Worm (Caenorhabditis elegans): Measurements from ENCODE around the gene swt-4.

swt-4 gene

ce11 chrIII:10604325-10604724 is 24.6 kb downstream of the swt-4 start:
- peak; percentile 10 for TF ChIP-seq hlh-30 (tag; optimal IDR thresholded peaks at IDR 0.05; ENCODE audit: insufficient read depth)
- TF ChIP-seq che-1 (tag; optimal IDR thresholded peaks at IDR 0.05): no peak

- TF ChIP-seq sox-2 (GFP tag; IDR thresholded peaks at IDR 0.05) (no peak), pqm-1 (tag; optimal IDR thresholded peaks at IDR 0.05) (no peak), lin-11 (tag; optimal IDR thresholded peaks at IDR 0.05) (no peak), nhr-11 (tag; optimal IDR thresholded peaks at IDR 0.05) (no peak), che-1 (tag; optimal IDR thresholded peaks at IDR 0.05) (no peak)
These were observed 25.7 kb downstream of the swt-4 start, which contains the start of gene Y39A1A.2 for ce11 chrIII:10603248-10603647. Gene Y39A1A.2, minus strand, starts transcription at chrIII:10603566.

DNA sequence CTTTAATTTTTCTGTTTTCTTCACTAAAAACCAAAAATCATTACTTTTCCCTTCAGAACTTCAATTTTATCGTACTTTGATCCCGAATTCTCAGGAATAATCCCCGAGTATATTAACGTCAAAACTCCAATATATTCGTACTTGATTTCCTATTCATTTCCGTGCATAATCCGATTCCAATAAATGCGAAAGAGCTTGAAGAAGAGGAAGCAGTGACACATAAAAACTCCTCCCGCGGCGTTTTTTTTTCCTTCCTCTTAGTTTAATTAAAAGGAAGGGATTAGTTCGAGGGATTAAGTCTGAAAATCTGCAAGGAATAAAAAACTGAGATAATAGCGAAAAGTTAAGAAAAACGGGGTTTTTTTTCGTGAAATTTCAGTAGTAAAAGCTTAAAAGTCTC is 28.0 kb downstream of the swt-4 start:
- TF ChIP-seq lim-6 (tag; optimal IDR thresholded peaks at IDR 0.05) (no peak), fkh-10 (GFP tag; optimal IDR thresholded peaks at IDR 0.05) (no peak), pag-3 (tag; optimal IDR thresholded peaks at IDR 0.05; ENCODE audit: borderline replicate concordance) (no peak), madf-2 (tag; optimal IDR thresholded peaks at IDR 0.05) (no peak), ceh-14 (tag; optimal IDR thresholded peaks at IDR 0.05) (no peak), ref-2 (tag; optimal IDR thresholded peaks at IDR 0.05) (no peak), dve-1 (tag; optimal IDR thresholded peaks at IDR 0.05) (no peak)

- TF ChIP-seq unc-42 (tag; optimal IDR thresholded peaks at IDR 0.05): no peak
- TF ChIP-seq sox-4 (tag; optimal IDR thresholded peaks at IDR 0.05): no peak
- no peak for TF ChIP-seq odd-2 (tag; optimal IDR thresholded peaks at IDR 0.05)
- TF ChIP-seq ceh-18 (tag; optimal IDR thresholded peaks at IDR 0.05): no peak
- TF ChIP-seq F13H6.1 (tag; optimal IDR thresholded peaks at IDR 0.05): no peak
These were observed 28.8 kb downstream of the swt-4 start, which contains the start of gene epg-6 for ce11 chrIII:10600138-10600626. Gene epg-6, minus strand, starts transcription at chrIII:10600188.

DNA sequence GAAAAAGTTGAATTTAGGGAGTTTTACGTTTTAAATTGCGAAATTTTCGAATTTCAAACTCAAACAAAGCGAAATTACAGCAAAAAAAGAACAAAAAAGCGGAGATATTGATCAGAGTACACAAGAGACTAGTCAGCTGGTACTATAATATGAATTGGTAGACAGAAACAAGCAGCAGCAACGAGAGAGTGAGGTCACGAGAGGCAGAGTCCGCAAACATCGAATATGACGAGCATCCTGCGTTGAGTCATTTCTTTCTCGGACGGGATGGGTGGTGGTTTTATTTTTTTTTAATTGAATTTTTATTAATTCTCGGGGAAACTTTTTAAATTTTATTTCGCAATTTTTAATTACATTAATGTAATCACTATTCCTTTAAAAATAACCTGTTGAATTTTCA is 29.2 kb downstream of the swt-4 start:
- peak; percentile 98 for TF ChIP-seq hlh-30 (tag; optimal IDR thresholded peaks at IDR 0.05; ENCODE audit: insufficient read depth)
- no peak for TF ChIP-seq ztf-16 (tag; optimal IDR thresholded peaks at IDR 0.05)
- TF ChIP-seq pat-9 (tag; optimal IDR thresholded peaks at IDR 0.05): no peak
- peak; percentile 11 for TF ChIP-seq nfya-1 (tag; optimal IDR thresholded peaks at IDR 0.05)
- no peak for TF ChIP-seq ceh-45 (GFP tag; IDR thresholded peaks at IDR 0.05)
- TF ChIP-seq ceh-18 (tag; optimal IDR thresholded peaks at IDR 0.05): peak; percentile 5
- no peak for TF ChIP-seq sdc-2 (tag; optimal IDR thresholded peaks at IDR 0.05)
- TF ChIP-seq ceh-6 (GFP tag; optimal IDR thresholded peaks at IDR 0.05): no peak
- peak; percentile 4 for TF ChIP-seq ceh-14 (tag; optimal IDR thresholded peaks at IDR 0.05)
- no peak for TF ChIP-seq hlh-13 (GFP tag; optimal IDR thresholded peaks at IDR 0.05)
- no peak for TF ChIP-seq unc-86 (tag; optimal IDR thresholded peaks at IDR 0.05)
- peak; percentile 34 for TF ChIP-seq unc-42 (tag; optimal IDR thresholded peaks at IDR 0.05)
- no peak for TF ChIP-seq C08G9.2 (tag; optimal IDR thresholded peaks at IDR 0.05)
- TF ChIP-seq ceh-31 (tag; optimal IDR thresholded peaks at IDR 0.05): peak; percentile 45

ce11 chrIII:10596387-10596786 is 32.6 kb downstream of the swt-4 start, which contains the start of gene Y39A1A.3:
Gene Y39A1A.3, minus strand, starts transcription at chrIII:10596487.
- TF ChIP-seq C08G9.2 (tag; optimal IDR thresholded peaks at IDR 0.05) (no peak), ceh-48 (tag; optimal IDR thresholded peaks at IDR 0.05) (no peak), hlh-6 (tag; optimal IDR thresholded peaks at IDR 0.05) (no peak), odd-2 (tag; optimal IDR thresholded peaks at IDR 0.05) (no peak), ceh-9 (tag; optimal IDR thresholded peaks at IDR 0.05) (no peak), mec-3 (tag; optimal IDR thresholded peaks at IDR 0.05; ENCODE audit: borderline replicate concordance) (no peak), ama-1 (optimal IDR thresholded peaks at IDR 0.05) (no peak), unc-55 (GFP tag; optimal IDR thresholded peaks at IDR 0.05) (no peak), elt-4 (tag; optimal IDR thresholded peaks at IDR 0.05) (no peak), K09A11.1 (tag; optimal IDR thresholded peaks at IDR 0.05; ENCODE audit: insufficient read depth) (no peak)

Measured in whole organism, late embryonic.